Fruit fly (Drosophila melanogaster) whole organism, embryonic: Measurements from ENCODE around the gene Ilk.

ENCODE experiments used
- Ada2b ChIP-seq: fragments of 200-800 bp; sonication (Bioruptor generic); IDR thresholded peaks from 2 replicates; pipeline ENCODE4 v1.3.6; 2022; ENCODE audit warnings: missing biosample characterization, missing genetic modification characterization
- B-H2 ChIP-seq: fragments of 200-800 bp; sonication (Bioruptor generic); optimal IDR thresholded peaks from 2 replicates; lab custom pipeline; 2018; ENCODE audit warnings: missing biosample characterization, mild to moderate bottlenecking, missing genetic modification characterization
- Bdp1 ChIP-seq: fragments of 200-800 bp; sonication (Bioruptor generic); optimal IDR thresholded peaks from 3 replicates; lab custom pipeline; 2016; ENCODE audit warnings: missing biosample characterization, missing genetic modification characterization
- CG10147 ChIP-seq: fragments of 200-800 bp; sonication (Bioruptor generic); optimal IDR thresholded peaks from 2 replicates; lab custom pipeline; 2019; ENCODE audit warnings: missing biosample characterization, mild to moderate bottlenecking, missing genetic modification characterization, moderate library complexity
- CG10209 ChIP-seq: fragments of 200-800 bp; sonication (Bioruptor generic); optimal IDR thresholded peaks from 3 replicates; lab custom pipeline; 2017; ENCODE audit warnings: missing biosample characterization, mild to moderate bottlenecking, missing genetic modification characterization, missing genetic modification reagents
- CG11247 ChIP-seq: fragments of 200-800 bp; sonication (Bioruptor generic); IDR thresholded peaks from 2 replicates; pipeline ENCODE4 v1.3.6; 2022; ENCODE audit warnings: missing biosample characterization, missing genetic modification characterization
- CG12391 ChIP-seq: fragments of 200-800 bp; sonication (Bioruptor generic); optimal IDR thresholded peaks from 3 replicates; lab custom pipeline; 2018; ENCODE audit warnings: missing biosample characterization, mild to moderate bottlenecking, missing genetic modification characterization, moderate library complexity
- CG12942 ChIP-seq: fragments of 200-800 bp; sonication (Bioruptor generic); optimal IDR thresholded peaks from 3 replicates; lab custom pipeline; 2016; ENCODE audit warnings: missing biosample characterization, missing genetic modification characterization
- CG13296 ChIP-seq: fragments of 200-800 bp; sonication (Bioruptor generic); optimal IDR thresholded peaks from 3 replicates; lab custom pipeline; 2018; ENCODE audit warnings: missing biosample characterization, mild to moderate bottlenecking, missing genetic modification characterization
- CG15696 ChIP-seq: fragments of 200-800 bp; sonication (Bioruptor generic); optimal IDR thresholded peaks from 2 replicates; lab custom pipeline; 2019; ENCODE audit warnings: missing biosample characterization, mild to moderate bottlenecking, missing genetic modification characterization, moderate library complexity
- CG17361 ChIP-seq: fragments of 200-800 bp; sonication (Bioruptor generic); IDR thresholded peaks from 3 replicates; pipeline ENCODE4 v1.3.6; 2022; ENCODE audit warnings: missing biosample characterization, missing genetic modification characterization
- CG17568 ChIP-seq: fragments of 200-800 bp; sonication (Bioruptor generic); optimal IDR thresholded peaks from 2 replicates; lab custom pipeline; 2018; ENCODE audit warnings: missing biosample characterization, mild to moderate bottlenecking, missing genetic modification characterization, moderate library complexity
- CG31224 ChIP-seq: fragments of 200-800 bp; sonication (Bioruptor generic); IDR thresholded peaks from 2 replicates; pipeline ENCODE4 v1.3.6; 2022; ENCODE audit warnings: missing biosample characterization, missing genetic modification characterization
- CG32767 ChIP-seq: fragments of 200-800 bp; sonication (Bioruptor generic); IDR thresholded peaks from 2 replicates; pipeline ENCODE4 v1.3.6; 2022; ENCODE audit warnings: missing biosample characterization, missing genetic modification characterization
- CG42726 ChIP-seq: fragments of 200-800 bp; sonication (Bioruptor generic); IDR thresholded peaks from 2 replicates; pipeline ENCODE4 v1.3.6; 2022; ENCODE audit warnings: missing biosample characterization, missing genetic modification characterization; ENCODE audit not compliant: partially characterized antibody
- CG7556 ChIP-seq: fragments of 200-800 bp; sonication (Bioruptor generic); optimal IDR thresholded peaks from 2 replicates; lab custom pipeline; 2017; ENCODE audit warnings: missing biosample characterization, mild to moderate bottlenecking, missing genetic modification characterization
- CG8281 ChIP-seq: fragments of 200-800 bp; sonication (Bioruptor generic); optimal IDR thresholded peaks from 2 replicates; lab custom pipeline; 2018; ENCODE audit warnings: missing biosample characterization, mild to moderate bottlenecking, missing genetic modification characterization, moderate library complexity
- CG8388 ChIP-seq: fragments of 200-800 bp; sonication (Bioruptor generic); optimal IDR thresholded peaks from 2 replicates; lab custom pipeline; 2019; ENCODE audit warnings: missing biosample characterization, mild to moderate bottlenecking, missing genetic modification characterization, moderate library complexity
- CG8944 ChIP-seq: fragments of 200-800 bp; sonication (Bioruptor generic); optimal IDR thresholded peaks from 3 replicates; lab custom pipeline; 2016; ENCODE audit warnings: missing biosample characterization, missing genetic modification characterization
- CG9609 ChIP-seq: fragments of 200-800 bp; sonication (Bioruptor generic); optimal IDR thresholded peaks from 3 replicates; lab custom pipeline; 2016; ENCODE audit warnings: missing biosample characterization, missing genetic modification characterization
- Camta ChIP-seq: fragments of 200-800 bp; sonication (Bioruptor generic); optimal IDR thresholded peaks from 2 replicates; lab custom pipeline; 2016; ENCODE audit warnings: missing biosample characterization, missing genetic modification characterization
- E2f1 ChIP-seq: fragments of 200-800 bp; sonication (Bioruptor generic); IDR thresholded peaks from 2 replicates; pipeline ENCODE4 v1.3.6; 2022; ENCODE audit warnings: missing biosample characterization, missing genetic modification characterization
- Elba2 ChIP-seq: fragments of 200-800 bp; sonication (Bioruptor generic); optimal IDR thresholded peaks from 3 replicates; lab custom pipeline; 2016; ENCODE audit warnings: missing biosample characterization, missing genetic modification characterization
- H15 ChIP-seq: fragments of 200-800 bp; sonication (Bioruptor generic); IDR thresholded peaks from 3 replicates; pipeline ENCODE4 v1.3.6; 2022; ENCODE audit warnings: missing biosample characterization, missing genetic modification characterization
- HHEX ChIP-seq: fragments of 200-800 bp; sonication (Bioruptor generic); optimal IDR thresholded peaks from 3 replicates; lab custom pipeline; 2017; ENCODE audit warnings: missing biosample characterization, mild to moderate bottlenecking, missing genetic modification characterization, missing genetic modification reagents
- HLH4C ChIP-seq: fragments of 200-800 bp; sonication (Bioruptor generic); IDR thresholded peaks from 3 replicates; pipeline ENCODE4 v1.3.6; 2022; ENCODE audit warnings: missing biosample characterization, missing genetic modification characterization; ENCODE audit not compliant: partially characterized antibody
- HLH54F ChIP-seq: fragments of 200-800 bp; sonication (Bioruptor generic); optimal IDR thresholded peaks from 3 replicates; lab custom pipeline; 2016; ENCODE audit warnings: missing biosample characterization, missing genetic modification characterization
- Hmr ChIP-seq: fragments of 200-800 bp; sonication (Bioruptor generic); optimal IDR thresholded peaks from 3 replicates; lab custom pipeline; 2017; ENCODE audit warnings: mild to moderate bottlenecking, missing biosample characterization, missing genetic modification reagents, missing genetic modification characterization
- Oli ChIP-seq: fragments of 200-800 bp; sonication (Bioruptor generic); optimal IDR thresholded peaks from 2 replicates; lab custom pipeline; 2018; ENCODE audit warnings: missing biosample characterization, mild to moderate bottlenecking, missing genetic modification characterization, moderate library complexity
- PHDP ChIP-seq: fragments of 200-800 bp; sonication (Bioruptor generic); optimal IDR thresholded peaks from 3 replicates; lab custom pipeline; 2018; ENCODE audit warnings: missing biosample characterization, mild to moderate bottlenecking, missing genetic modification characterization, moderate library complexity
- Trl ChIP-seq, 3 experiments: fragments of >200 bp in 2 of 3; fragments of 200-800 bp in 1 of 3; sonication (Bioruptor generic) in 1 of 3; optimal IDR thresholded peaks; 2 replicates in 1 of 3; 3 replicates in 2 of 3; lab custom pipeline; 2016 to 2017; ENCODE audit warnings: missing biosample characterization in 1 of 3, missing genetic modification characterization in 1 of 3
- amos ChIP-seq: fragments of 200-800 bp; sonication (Bioruptor generic); IDR thresholded peaks from 2 replicates; pipeline ENCODE4 v1.3.6; 2022; ENCODE audit warnings: missing biosample characterization, missing genetic modification characterization; ENCODE audit not compliant: partially characterized antibody
- chinmo ChIP-seq: fragments of 200-800 bp; sonication (Bioruptor generic); IDR thresholded peaks from 4 replicates; pipeline ENCODE4 v1.3.6; 2022; ENCODE audit warnings: missing biosample characterization, missing genetic modification characterization; ENCODE audit not compliant: partially characterized antibody
- chm ChIP-seq: fragments of 200-800 bp; sonication (Bioruptor generic); IDR thresholded peaks from 2 replicates; pipeline ENCODE4 v1.3.6; 2022; ENCODE audit warnings: missing biosample characterization, missing genetic modification characterization
- dmrt11E ChIP-seq: fragments of 200-800 bp; sonication (Bioruptor generic); optimal IDR thresholded peaks from 3 replicates; lab custom pipeline; 2018; ENCODE audit warnings: missing biosample characterization, mild to moderate bottlenecking, missing genetic modification characterization, moderate library complexity
- dysf ChIP-seq: fragments of 200-800 bp; sonication (Bioruptor generic); IDR thresholded peaks from 3 replicates; pipeline ENCODE4 v1.3.6; 2022; ENCODE audit warnings: missing biosample characterization, missing genetic modification characterization
- emc ChIP-seq: fragments of 200-800 bp; sonication (Bioruptor generic); optimal IDR thresholded peaks from 2 replicates; lab custom pipeline; 2016; ENCODE audit warnings: missing biosample characterization, missing genetic modification characterization
- fd3F ChIP-seq: fragments of 200-800 bp; sonication (Bioruptor generic); optimal IDR thresholded peaks from 2 replicates; lab custom pipeline; 2018; ENCODE audit warnings: missing biosample characterization, mild to moderate bottlenecking, missing genetic modification characterization, moderate library complexity
- gem ChIP-seq: fragments of 200-800 bp; sonication (Bioruptor generic); optimal IDR thresholded peaks from 2 replicates; lab custom pipeline; 2019; ENCODE audit warnings: missing biosample characterization, mild to moderate bottlenecking, missing genetic modification characterization, moderate library complexity
- ham ChIP-seq: fragments of 200-800 bp; sonication (Bioruptor generic); IDR thresholded peaks from 2 replicates; pipeline ENCODE4 v1.3.6; 2022; ENCODE audit warnings: missing biosample characterization, missing genetic modification characterization
- rib ChIP-seq: fragments of 200-800 bp; sonication (Bioruptor generic); IDR thresholded peaks from 2 replicates; pipeline ENCODE4 v1.3.6; 2022; ENCODE audit warnings: missing biosample characterization, missing genetic modification characterization
- sens ChIP-seq: fragments of 200-800 bp; sonication (Bioruptor generic); peaks from one replicate; lab custom pipeline; 2016; ENCODE audit warnings: missing biosample characterization, missing genetic modification characterization
- shn ChIP-seq: fragments of 200-800 bp; sonication (Bioruptor generic); optimal IDR thresholded peaks from 3 replicates; lab custom pipeline; 2016; ENCODE audit warnings: missing biosample characterization, missing genetic modification characterization
- sim ChIP-seq: fragments of 200-800 bp; sonication (Bioruptor generic); IDR thresholded peaks from 2 replicates; pipeline ENCODE4 v1.3.6; 2022; ENCODE audit warnings: missing biosample characterization, missing genetic modification characterization
- so ChIP-seq: fragments of 200-800 bp; sonication (Bioruptor generic); IDR thresholded peaks from 3 replicates; pipeline ENCODE4 v1.3.6; 2022; ENCODE audit warnings: missing biosample characterization, missing genetic modification characterization
- ssp ChIP-seq: fragments of 200-800 bp; sonication (Bioruptor generic); IDR thresholded peaks from 2 replicates; pipeline ENCODE4 v1.3.6; 2022; ENCODE audit warnings: missing biosample characterization, missing genetic modification characterization
- tio ChIP-seq: fragments of 200-800 bp; sonication (Bioruptor generic); optimal IDR thresholded peaks from 2 replicates; lab custom pipeline; 2017; ENCODE audit warnings: missing biosample characterization, missing genetic modification characterization, inconsistent platforms
- tll ChIP-seq, 2 experiments: fragments of 200-800 bp in 1 of 2; fragments of >200 bp in 1 of 2; sonication (Bioruptor generic) in 1 of 2; optimal IDR thresholded peaks; 2 replicates each; lab custom pipeline; 2017 to 2019; ENCODE audit warnings: missing biosample characterization in 2 of 2, missing genetic modification characterization in 2 of 2, mild to moderate bottlenecking in 1 of 2, moderate library complexity in 1 of 2

Gene Ilk

dm6 chr3L:21204581-21205495, 11.9 kb upstream of the Ilk start (continued):
- TF ChIP-seq HLH4C (GFP tag; lab: Robert Waterston, UW), result no peak
- TF ChIP-seq CG12391 (tag; lab: Kevin White, UChicago), result peak; percentile 11
- TF ChIP-seq rib (GFP tag; lab: Robert Waterston, UW), result peak; percentile 78; the same call in 1 of the 2 replicates
- TF ChIP-seq CG31224 (GFP tag; lab: Robert Waterston, UW), result peak; percentile 55
- TF ChIP-seq B-H2, result peak; percentile 11
- peak; percentile 46 for TF ChIP-seq CG15696 (tag; lab: Kevin White, UChicago)
- no peak for TF ChIP-seq amos (GFP tag; lab: Robert Waterston, UW)
- TF ChIP-seq CG8281 (tag; lab: Kevin White, UChicago), result no peak
- TF ChIP-seq CG8944, result no peak
- TF ChIP-seq chm, result no peak
- TF ChIP-seq PHDP, result peak; percentile 0
- TF ChIP-seq HHEX, result peak; percentile 14
- 0 out of 3 replicates have a peak, but pooled peaks have one; percentile 37 for TF ChIP-seq CG17361 (GFP tag; lab: Robert Waterston, UW)
- no peak for TF ChIP-seq shn (GFP tag; lab: Kevin White, UChicago)
- no peak for TF ChIP-seq CG10147 (GFP tag; lab: Kevin White, UChicago)
- no peak for TF ChIP-seq HLH54F (GFP tag; lab: Kevin White, UChicago)
- TF ChIP-seq Trl (optimal IDR thresholded peaks at IDR 0.05; lab: Kevin White, UChicago), result peak in 1 of 2 experiments; percentile 52
- TF ChIP-seq Trl (GFP tag; optimal IDR thresholded peaks at IDR 0.05; lab: Kevin White, UChicago), result no peak
- TF ChIP-seq CG13296 (GFP tag; lab: Kevin White, UChicago), result no peak
- TF ChIP-seq Elba2 (GFP tag; lab: Kevin White, UChicago), result no peak
- no peak for TF ChIP-seq E2f1 (GFP tag; lab: Robert Waterston, UW)
- no peak for TF ChIP-seq CG42726 (GFP tag; lab: Robert Waterston, UW)
- TF ChIP-seq CG10209 (GFP tag; lab: Kevin White, UChicago), result peak; percentile 37
- TF ChIP-seq Ada2b, result no peak
- TF ChIP-seq CG9609 (GFP tag; lab: Kevin White, UChicago), result no peak
- no peak for TF ChIP-seq CG32767 (GFP tag; lab: Robert Waterston, UW)
- TF ChIP-seq tio (GFP tag; lab: Kevin White, UChicago), result no peak
- TF ChIP-seq sim, result no peak
- no peak for TF ChIP-seq Bdp1 (GFP tag; lab: Kevin White, UChicago)
- no peak for TF ChIP-seq Oli (tag; lab: Kevin White, UChicago)
- peak; percentile 61 for TF ChIP-seq Hmr (GFP tag; lab: Kevin White, UChicago)
- TF ChIP-seq CG8388, result no peak
- TF ChIP-seq so (GFP tag; lab: Robert Waterston, UW), result peak; percentile 45; the same call in 1 of the 3 replicates
- TF ChIP-seq dysf (GFP tag; lab: Robert Waterston, UW), result peak; percentile 31; the same call in 1 of the 3 replicates
- no peak for TF ChIP-seq CG11247
- no peak for TF ChIP-seq Camta (GFP tag; lab: Kevin White, UChicago)
- no peak; the same call in 1 of the 2 replicates for TF ChIP-seq ham
- peak; percentile 32 for TF ChIP-seq CG7556 (GFP tag; lab: Kevin White, UChicago)
- peak; percentile 79; the same call in 2 of the 4 replicates for TF ChIP-seq chinmo (GFP tag; lab: Robert Waterston, UW)
- TF ChIP-seq H15 (GFP tag; lab: Robert Waterston, UW), result no peak
- TF ChIP-seq CG12942 (GFP tag; lab: Kevin White, UChicago), result no peak
- TF ChIP-seq CG17568 (GFP tag; lab: Kevin White, UChicago), result no peak
- no peak for TF ChIP-seq tll (GFP tag; optimal IDR thresholded peaks at IDR 0.05; lab: Kevin White, UChicago)
- no peak for TF ChIP-seq emc
- TF ChIP-seq dmrt11E (tag; lab: Kevin White, UChicago), result peak; percentile 45
- TF ChIP-seq sens (GFP tag; lab: Kevin White, UChicago), result peak; percentile 87
- no peak for TF ChIP-seq ssp (GFP tag; lab: Robert Waterston, UW)
- peak; percentile 32 for TF ChIP-seq gem (tag; lab: Kevin White, UChicago)
- peak; percentile 5 for TF ChIP-seq fd3F (GFP tag; lab: Kevin White, UChicago)
